Worm (Caenorhabditis elegans): Measurements from ENCODE around the gene fat-5.

DNA sequence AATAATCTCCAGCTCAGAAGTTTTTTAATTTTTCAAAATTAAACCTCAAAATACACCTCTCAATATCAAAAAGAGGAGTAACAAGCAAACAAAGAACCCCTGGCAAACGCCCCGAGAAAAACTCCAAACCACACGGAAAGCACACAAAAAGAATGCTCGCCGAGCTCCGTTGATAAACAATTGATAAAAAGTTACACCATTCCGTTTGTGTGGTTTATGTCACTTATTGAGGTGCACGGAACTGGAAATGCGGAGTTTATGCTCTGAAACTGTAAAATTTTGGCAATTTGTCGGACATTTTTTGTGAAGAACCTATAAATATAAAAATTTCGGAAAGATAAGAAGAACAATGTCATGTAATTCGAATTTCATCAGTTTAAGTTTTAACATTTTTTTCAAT, 27.5 kb downstream of the fat-5 start:
- TF ChIP-seq F37B4.10 (GFP tag; IDR thresholded peaks at IDR 0.05): no peak
- no peak for TF ChIP-seq hlh-12 (tag; optimal IDR thresholded peaks at IDR 0.05)
- TF ChIP-seq snpc-4 (GFP tag; optimal IDR thresholded peaks at IDR 0.05): no peak
- TF ChIP-seq snpc-4 (tag; optimal IDR thresholded peaks at IDR 0.05): peak in 1 of 4 experiments; percentile 14
- no peak for TF ChIP-seq pha-4 (tag; optimal IDR thresholded peaks at IDR 0.05)
- no peak for TF ChIP-seq nhr-90 (tag; optimal IDR thresholded peaks at IDR 0.05)
- TF ChIP-seq ama-1 (optimal IDR thresholded peaks at IDR 0.05): no peak
- no peak for TF ChIP-seq ama-1 (GFP tag; optimal IDR thresholded peaks at IDR 0.05)
- no peak for TF ChIP-seq hlh-26 (GFP tag; conservative IDR thresholded peaks at IDR 0.05)
- no peak for TF ChIP-seq egl-18 (GFP tag; IDR thresholded peaks at IDR 0.05)
